Worm (Caenorhabditis elegans): ENCODE measurements around the gene grl-23.

grl-23 gene

ce11 chrV:12537505-12537904 is 39.2 kb downstream of the grl-23 start (continued):
- no peak for TF ChIP-seq dmd-4 (tag; optimal IDR thresholded peaks at IDR 0.05)
- no peak for TF ChIP-seq crh-2 (tag; optimal IDR thresholded peaks at IDR 0.05)
- no peak for TF ChIP-seq sma-3 (GFP tag; optimal IDR thresholded peaks at IDR 0.05)
- TF ChIP-seq F13H6.1 (tag; optimal IDR thresholded peaks at IDR 0.05): no peak
- TF ChIP-seq mdl-1 (tag; optimal IDR thresholded peaks at IDR 0.05): no peak
- no peak for TF ChIP-seq skn-1 (tag; optimal IDR thresholded peaks at IDR 0.05)
- no peak for TF ChIP-seq Y55F3AM.14 (GFP tag; optimal IDR thresholded peaks at IDR 0.05)
- TF ChIP-seq unc-39 (tag; optimal IDR thresholded peaks at IDR 0.05): no peak
- peak in 1 of 2 experiments; percentile 4 for TF ChIP-seq lsy-2 (tag; optimal IDR thresholded peaks at IDR 0.05)
- TF ChIP-seq nhr-11 (tag; optimal IDR thresholded peaks at IDR 0.05): no peak
- TF ChIP-seq ZK546.5 (tag; optimal IDR thresholded peaks at IDR 0.05): no peak
- TF ChIP-seq zag-1 (tag; optimal IDR thresholded peaks at IDR 0.05): no peak
- no peak for TF ChIP-seq lin-39 (tag; optimal IDR thresholded peaks at IDR 0.05)
- peak; percentile 38 for TF ChIP-seq sem-4 (tag; optimal IDR thresholded peaks at IDR 0.05)
- no peak for TF ChIP-seq nhr-10 (tag; optimal IDR thresholded peaks at IDR 0.05)
- no peak for TF ChIP-seq C34F6.9 (tag; optimal IDR thresholded peaks at IDR 0.05)
- no peak for TF ChIP-seq R02D3.7 (tag; optimal IDR thresholded peaks at IDR 0.05)
- peak; percentile 62 for TF ChIP-seq nhr-21 (tag; optimal IDR thresholded peaks at IDR 0.05)
- TF ChIP-seq ztf-1 (GFP tag; conservative IDR thresholded peaks at IDR 0.05): no peak
- no peak for TF ChIP-seq mab-5 (tag; optimal IDR thresholded peaks at IDR 0.05)

ce11 chrV:12536409-12537038 is 40.2 kb downstream of the grl-23 start:
- no peak for TF ChIP-seq lin-39 (tag; optimal IDR thresholded peaks at IDR 0.05)
- TF ChIP-seq nhr-77 (tag; optimal IDR thresholded peaks at IDR 0.05): no peak
- no peak for TF ChIP-seq nhr-10 (tag; optimal IDR thresholded peaks at IDR 0.05)
- no peak for TF ChIP-seq snpc-4 (tag; optimal IDR thresholded peaks at IDR 0.05)
- no peak for TF ChIP-seq C34F6.9 (tag; optimal IDR thresholded peaks at IDR 0.05)
- no peak for TF ChIP-seq skn-1 (tag; optimal IDR thresholded peaks at IDR 0.05)
- no peak for TF ChIP-seq ztf-4 (tag; optimal IDR thresholded peaks at IDR 0.05)
- peak; percentile 32 for TF ChIP-seq nhr-129 (tag; optimal IDR thresholded peaks at IDR 0.05)
- no peak for TF ChIP-seq alr-1 (tag; optimal IDR thresholded peaks at IDR 0.05)
- TF ChIP-seq elt-1 (tag; optimal IDR thresholded peaks at IDR 0.05): no peak
- TF ChIP-seq unc-39 (tag; optimal IDR thresholded peaks at IDR 0.05): no peak
- peak in 1 of 2 experiments; percentile 17 for TF ChIP-seq lsy-2 (tag; optimal IDR thresholded peaks at IDR 0.05)
- no peak for TF ChIP-seq ceh-82 (tag; optimal IDR thresholded peaks at IDR 0.05)
- peak; percentile 26 for TF ChIP-seq fos-1 (tag; optimal IDR thresholded peaks at IDR 0.05)
- TF ChIP-seq unc-62 (GFP tag; optimal IDR thresholded peaks at IDR 0.05): no peak
- no peak for TF ChIP-seq sem-4 (tag; optimal IDR thresholded peaks at IDR 0.05)
- TF ChIP-seq nhr-25 (tag; optimal IDR thresholded peaks at IDR 0.05): peak; percentile 30
- TF ChIP-seq peb-1 (tag; optimal IDR thresholded peaks at IDR 0.05): no peak
- TF ChIP-seq ama-1 (optimal IDR thresholded peaks at IDR 0.05): no peak
- no peak for TF ChIP-seq ztf-11 (tag; optimal IDR thresholded peaks at IDR 0.05)
- TF ChIP-seq zag-1 (tag; optimal IDR thresholded peaks at IDR 0.05): no peak
- peak; percentile 37 for TF ChIP-seq crh-2 (tag; optimal IDR thresholded peaks at IDR 0.05)
- peak; percentile 2 for TF ChIP-seq F13H6.1 (tag; optimal IDR thresholded peaks at IDR 0.05)
- TF ChIP-seq blmp-1 (tag; optimal IDR thresholded peaks at IDR 0.05; ENCODE audit: insufficient read depth): no peak
- peak; percentile 8 for TF ChIP-seq sma-3 (GFP tag; optimal IDR thresholded peaks at IDR 0.05)
- no peak for TF ChIP-seq aly-2 (tag; optimal IDR thresholded peaks at IDR 0.05)

ce11 chrV:12534941-12535340 is 41.8 kb downstream of the grl-23 start:
- TF ChIP-seq C34F6.9 (tag; optimal IDR thresholded peaks at IDR 0.05): no peak
- no peak for TF ChIP-seq mbf-1 (tag; optimal IDR thresholded peaks at IDR 0.05)
- TF ChIP-seq F13H6.1 (tag; optimal IDR thresholded peaks at IDR 0.05): no peak
- no peak for TF ChIP-seq lsy-2 (tag; optimal IDR thresholded peaks at IDR 0.05)
- no peak for TF ChIP-seq snpc-4 (tag; optimal IDR thresholded peaks at IDR 0.05)
- TF ChIP-seq ceh-82 (tag; optimal IDR thresholded peaks at IDR 0.05): no peak
- no peak for TF ChIP-seq unc-55 (GFP tag; optimal IDR thresholded peaks at IDR 0.05)
- no peak for TF ChIP-seq nhr-77 (tag; optimal IDR thresholded peaks at IDR 0.05)
- TF ChIP-seq nhr-237 (tag; optimal IDR thresholded peaks at IDR 0.05): no peak
- no peak for TF ChIP-seq gmeb-1 (tag; optimal IDR thresholded peaks at IDR 0.05)
- TF ChIP-seq mdl-1 (tag; optimal IDR thresholded peaks at IDR 0.05): no peak
- TF ChIP-seq alr-1 (tag; optimal IDR thresholded peaks at IDR 0.05): no peak
- TF ChIP-seq sma-9 (GFP tag; optimal IDR thresholded peaks at IDR 0.05): no peak
- TF ChIP-seq sma-9 (tag; optimal IDR thresholded peaks at IDR 0.05): no peak
- no peak for TF ChIP-seq mab-5 (tag; optimal IDR thresholded peaks at IDR 0.05)
- no peak for TF ChIP-seq peb-1 (tag; optimal IDR thresholded peaks at IDR 0.05)
- no peak for TF ChIP-seq elt-3 (tag; optimal IDR thresholded peaks at IDR 0.05)
- no peak for TF ChIP-seq ama-1 (optimal IDR thresholded peaks at IDR 0.05)
- no peak for TF ChIP-seq sem-4 (tag; optimal IDR thresholded peaks at IDR 0.05)
- no peak for TF ChIP-seq skn-1 (tag; optimal IDR thresholded peaks at IDR 0.05)
